Fruit fly (Drosophila melanogaster): Measurements from ENCODE around the gene CG33257.

Gene CG33257

dm6 chr3L:16347914-16348313, 1.8 kb downstream of the CG33257 start, which contains the start of gene mRpS34 (continued):
- TF ChIP-seq CG9215 (GFP tag; IDR thresholded peaks at IDR 0.05) (peak; percentile 90), ems (GFP tag; optimal IDR thresholded peaks at IDR 0.05) (no peak), CG4820 (GFP tag; optimal IDR thresholded peaks at IDR 0.05) (no peak), D (optimal IDR thresholded peaks at IDR 0.05) (no peak), D (GFP tag; optimal IDR thresholded peaks at IDR 0.05) (no peak), z (GFP tag; IDR thresholded peaks at IDR 0.05) (no peak), ken (GFP tag; IDR thresholded peaks at IDR 0.05) (no peak), Tbp (GFP tag; optimal IDR thresholded peaks at IDR 0.05) (no peak), insv (GFP tag; optimal IDR thresholded peaks at IDR 0.05) (no peak), caup (GFP tag; optimal IDR thresholded peaks at IDR 0.05; ENCODE audit: severe bottlenecking) (no peak), org-1 (GFP tag; optimal IDR thresholded peaks at IDR 0.05) (no peak), Deaf1 (tag; optimal IDR thresholded peaks at IDR 0.05) (no peak), CG1233 (GFP tag; optimal IDR thresholded peaks at IDR 0.05) (no peak), dmrt99B (tag; optimal IDR thresholded peaks at IDR 0.05) (no peak), CG6791 (GFP tag; IDR thresholded peaks at IDR 0.05; ENCODE audit: partially characterized antibody) (peak; percentile 23; the same call in 1 of the 3 replicates), klu (GFP tag; IDR thresholded peaks at IDR 0.05) (no peak), GATAe (GFP tag; conservative IDR thresholded peaks at IDR 0.05) (no peak), HLH3B (GFP tag; IDR thresholded peaks at IDR 0.05) (no peak), MBD-R2 (GFP tag; IDR thresholded peaks at IDR 0.05) (peak; percentile 74), CG11723 (GFP tag; optimal IDR thresholded peaks at IDR 0.05) (no peak), Dll (GFP tag; IDR thresholded peaks at IDR 0.05; ENCODE audit: partially characterized antibody) (peak; percentile 53; the same call in 1 of the 4 replicates), trem (tag; optimal IDR thresholded peaks at IDR 0.05) (peak; percentile 63), CG4617 (GFP tag; optimal IDR thresholded peaks at IDR 0.05; ENCODE audit: borderline replicate concordance) (peak; percentile 52), Med (GFP tag) (peak; percentile 39), Trl (optimal IDR thresholded peaks at IDR 0.05) (no peak), Trl (GFP tag; optimal IDR thresholded peaks at IDR 0.05) (no peak), exex (tag; optimal IDR thresholded peaks at IDR 0.05) (no peak), CG5180 (GFP tag; optimal IDR thresholded peaks at IDR 0.05) (no peak), crp (GFP tag; optimal IDR thresholded peaks at IDR 0.05) (peak; percentile 31 to 87), sens (GFP tag) (no peak), Dek (tag; optimal IDR thresholded peaks at IDR 0.05) (no peak), Fer2 (tag; optimal IDR thresholded peaks at IDR 0.05) (no peak), CG14710 (tag; optimal IDR thresholded peaks at IDR 0.05) (no peak), az2 (GFP tag; optimal IDR thresholded peaks at IDR 0.05) (no peak), jumu (GFP tag; optimal IDR thresholded peaks at IDR 0.05) (no peak), NFAT (GFP tag; IDR thresholded peaks at IDR 0.05) (no peak), pzg (GFP tag; optimal IDR thresholded peaks at IDR 0.05) (peak; percentile 46), MESR4 (GFP tag; optimal IDR thresholded peaks at IDR 0.05) (peak; percentile 81), CG2712 (tag; optimal IDR thresholded peaks at IDR 0.05) (no peak), CG18619 (GFP tag; optimal IDR thresholded peaks at IDR 0.05) (no peak), CG42726 (GFP tag; IDR thresholded peaks at IDR 0.05; ENCODE audit: partially characterized antibody) (no peak), CG4328 (GFP tag; optimal IDR thresholded peaks at IDR 0.05) (no peak)

dm6 chr3L:16349686-16350085, 3.6 kb downstream of the CG33257 start:
- TF ChIP-seq dimm (GFP tag; IDR thresholded peaks at IDR 0.05), result no peak
- TF ChIP-seq CG7963 (GFP tag; IDR thresholded peaks at IDR 0.05; ENCODE audit: partially characterized antibody), result 0 out of 3 replicates have a peak, but pooled peaks have one; percentile 8
- no peak for TF ChIP-seq bcd (GFP tag; optimal IDR thresholded peaks at IDR 0.05)
- no peak for TF ChIP-seq Bteb2 (GFP tag; optimal IDR thresholded peaks at IDR 0.05)
- TF ChIP-seq Ada2b (GFP tag; IDR thresholded peaks at IDR 0.05), result no peak
- no peak for TF ChIP-seq maf-S (GFP tag; optimal IDR thresholded peaks at IDR 0.05)
- TF ChIP-seq hbn (GFP tag; IDR thresholded peaks at IDR 0.05; ENCODE audit: partially characterized antibody), result no peak
- no peak for TF ChIP-seq CG10209 (GFP tag; optimal IDR thresholded peaks at IDR 0.05)
- no peak for TF ChIP-seq p53 (GFP tag; optimal IDR thresholded peaks at IDR 0.05)
- no peak for TF ChIP-seq CG1233 (GFP tag; optimal IDR thresholded peaks at IDR 0.05)
- 0 out of 3 replicates have a peak, but pooled peaks have one; percentile 43 for TF ChIP-seq CG6791 (GFP tag; IDR thresholded peaks at IDR 0.05; ENCODE audit: partially characterized antibody)
- no peak for TF ChIP-seq CG10959 (GFP tag; IDR thresholded peaks at IDR 0.05)
- no peak for TF ChIP-seq al (GFP tag; IDR thresholded peaks at IDR 0.05)
- TF ChIP-seq HLH54F (GFP tag; optimal IDR thresholded peaks at IDR 0.05), result no peak
